Fruit fly (Drosophila melanogaster): Measurements from ENCODE around the gene Lcp65Ab2.
A peak's percentile ranks its signal among the peaks of the same experiment; 100 is the strongest.
"Not testable (repeated sequence)": the region's sequence is repeated elsewhere in the genome, so short reads cannot be mapped to it uniquely, and the experiment has no call there.

Gene Lcp65Ab2

DNA sequence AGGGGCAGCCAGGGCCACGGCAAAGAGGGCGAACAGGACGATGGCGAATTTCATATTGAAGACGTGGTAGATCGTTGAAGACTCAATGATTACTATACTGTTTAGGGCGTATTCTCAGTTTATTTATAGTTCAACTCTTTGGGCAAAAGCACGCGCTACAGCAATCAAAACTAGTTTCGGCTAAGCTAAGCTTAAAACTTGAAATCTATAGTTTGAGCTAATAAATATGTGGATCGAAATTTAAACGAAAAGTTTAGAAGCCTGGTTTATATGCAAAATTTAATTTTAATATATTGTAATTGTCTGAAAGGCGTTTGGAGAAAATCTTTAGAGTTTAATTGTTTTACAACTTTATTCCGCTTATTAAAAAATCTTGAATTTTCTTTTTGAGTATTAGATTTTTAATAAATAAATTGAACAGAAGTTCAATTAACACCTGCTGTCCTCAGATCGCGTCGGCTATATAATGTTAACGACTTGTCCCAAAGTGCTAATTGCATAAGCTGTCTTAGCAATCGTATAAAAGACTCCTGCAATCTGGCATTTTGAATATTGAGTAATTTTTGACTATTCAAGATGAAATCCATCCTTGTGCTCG is 4.4 kb downstream of the Lcp65Ab2 start, which contains the start of the genes Cpr65Ax2 and Lcp65Aa:
Gene Cpr65Ax2 (minus strand): TSS at position 101 of the 598 bp plus-strand sequence.
Gene Lcp65Aa (plus strand): TSS at position 548 of the 598 bp plus-strand sequence.
- TF ChIP-seq CG33557 (GFP tag; optimal IDR thresholded peaks at IDR 0.05); CG8924 (tag; optimal IDR thresholded peaks at IDR 0.05); Nf-YA (GFP tag; IDR thresholded peaks at IDR 0.05): not testable (repeated sequence)

- no peak for TF ChIP-seq fd64A (GFP tag; optimal IDR thresholded peaks at IDR 0.05)
- no peak for TF ChIP-seq CG1832 (GFP tag; optimal IDR thresholded peaks at IDR 0.05)
- TF ChIP-seq Ets65A (GFP tag): peak; percentile 90
- no peak for TF ChIP-seq en (GFP tag; optimal IDR thresholded peaks at IDR 0.05)
- TF ChIP-seq CG2875 (GFP tag; optimal IDR thresholded peaks at IDR 0.05): no peak
- TF ChIP-seq lmd (GFP tag; IDR thresholded peaks at IDR 0.05): 0 out of 2 replicates have a peak, but pooled peaks have one; percentile 4
- TF ChIP-seq chm (GFP tag; IDR thresholded peaks at IDR 0.05): no peak
- no peak for TF ChIP-seq gcm2 (GFP tag; optimal IDR thresholded peaks at IDR 0.05)
Observed at dm6 chr3L:6152531-6152930, 6.1 kb downstream of the Lcp65Ab2 start, which contains the start of gene Acp65Aa. Acp65Aa (minus strand) TSS chr3L:6152745.

DNA sequence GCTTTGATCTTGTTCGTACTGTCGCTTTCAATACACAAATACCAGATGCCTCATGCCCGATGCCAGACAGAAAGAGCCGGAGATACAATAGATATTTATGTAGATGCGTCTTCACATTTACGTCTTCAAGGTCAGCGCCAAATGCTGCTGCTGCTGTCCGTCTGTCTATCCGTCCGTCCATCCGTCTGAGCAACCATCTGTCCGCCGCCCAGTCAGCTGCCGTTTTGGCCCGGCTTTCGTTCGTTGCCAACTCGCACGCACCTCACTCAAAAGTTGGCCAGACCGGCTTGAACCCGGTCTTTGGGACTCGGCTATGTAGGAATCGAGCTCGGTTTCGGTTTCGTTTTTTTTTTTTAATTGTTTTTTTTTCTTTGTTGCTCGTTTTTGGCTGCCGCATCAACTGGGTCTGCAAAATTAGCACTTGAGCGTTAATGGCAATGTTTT is 8.5 kb downstream of the Lcp65Ab2 start:
- TF ChIP-seq Bdp1 (GFP tag; optimal IDR thresholded peaks at IDR 0.05) (no peak), tx (GFP tag; optimal IDR thresholded peaks at IDR 0.05) (no peak), CG12769 (tag; optimal IDR thresholded peaks at IDR 0.05) (peak; percentile 74), CG3407 (GFP tag; optimal IDR thresholded peaks at IDR 0.05) (no peak), gem (tag; optimal IDR thresholded peaks at IDR 0.05) (no peak), tgo (GFP tag; IDR thresholded peaks at IDR 0.05) (no peak), h (optimal IDR thresholded peaks at IDR 0.05) (no peak), HLH54F (GFP tag; optimal IDR thresholded peaks at IDR 0.05) (no peak), CG15011 (GFP tag; optimal IDR thresholded peaks at IDR 0.05) (no peak), Xrp1 (GFP tag; IDR thresholded peaks at IDR 0.05) (no peak), Hey (tag; optimal IDR thresholded peaks at IDR 0.05) (no peak), CG6791 (GFP tag; IDR thresholded peaks at IDR 0.05; ENCODE audit: partially characterized antibody) (0 out of 3 replicates have a peak, but pooled peaks have one; percentile 6), pros (GFP tag; optimal IDR thresholded peaks at IDR 0.05) (peak; percentile 99), Hr78 (GFP tag; optimal IDR thresholded peaks at IDR 0.05) (no peak), CG7372 (GFP tag; IDR thresholded peaks at IDR 0.05) (no peak), CG34224 (GFP tag; IDR thresholded peaks at IDR 0.05; ENCODE audit: partially characterized antibody) (no peak), schlank (tag; optimal IDR thresholded peaks at IDR 0.05) (no peak), ato (GFP tag; IDR thresholded peaks at IDR 0.05; ENCODE audit: partially characterized antibody) (no peak), Side (GFP tag; optimal IDR thresholded peaks at IDR 0.05) (no peak), CG15696 (tag; optimal IDR thresholded peaks at IDR 0.05) (no peak), gcm (GFP tag; optimal IDR thresholded peaks at IDR 0.05) (no peak), CG13894 (tag; optimal IDR thresholded peaks at IDR 0.05) (peak; percentile 50), Drgx (GFP tag; IDR thresholded peaks at IDR 0.05) (peak; percentile 37; the same call in 1 of the 2 replicates), CG10543 (GFP tag; optimal IDR thresholded peaks at IDR 0.05) (peak; percentile 36), jumu (GFP tag; optimal IDR thresholded peaks at IDR 0.05) (no peak), CG7839 (tag; optimal IDR thresholded peaks at IDR 0.05) (no peak), CG33213 (GFP tag; optimal IDR thresholded peaks at IDR 0.05) (no peak), BEAF-32 (GFP tag; optimal IDR thresholded peaks at IDR 0.05) (no peak), Deaf1 (tag; optimal IDR thresholded peaks at IDR 0.05) (peak; percentile 63), CG2875 (GFP tag; optimal IDR thresholded peaks at IDR 0.05) (no peak), Adf1 (GFP tag; IDR thresholded peaks at IDR 0.05) (no peak), CG11723 (GFP tag; optimal IDR thresholded peaks at IDR 0.05) (no peak), Hr39 (optimal IDR thresholded peaks at IDR 0.05) (no peak), Ssrp (tag; optimal IDR thresholded peaks at IDR 0.05) (no peak), gsb-n (tag; optimal IDR thresholded peaks at IDR 0.05) (no peak), sens (GFP tag) (no peak), ftz-f1 (GFP tag; optimal IDR thresholded peaks at IDR 0.05) (peak; percentile 71)

Measured in whole organism, embryonic.